Fruit fly (Drosophila melanogaster) whole organism, embryonic: Measurements from ENCODE around the gene CG31872.

Experiments
- Abd-B ChIP-seq: fragments of 200-800 bp; sonication (Bioruptor generic); optimal IDR thresholded peaks from 2 replicates; lab custom pipeline; 2018; ENCODE audit warnings: missing biosample characterization, mild to moderate bottlenecking, missing genetic modification characterization, moderate library complexity
- Adf1 ChIP-seq: fragments of 200-800 bp; sonication (Bioruptor generic); IDR thresholded peaks from 2 replicates; pipeline ENCODE4 v1.3.6; 2022; ENCODE audit warnings: missing biosample characterization, missing genetic modification characterization
- C15 ChIP-seq: fragments of 200-800 bp; sonication (Bioruptor generic); IDR thresholded peaks from 3 replicates; pipeline ENCODE4 v1.3.6; 2022; ENCODE audit warnings: missing biosample characterization, missing genetic modification characterization
- CG10209 ChIP-seq: fragments of 200-800 bp; sonication (Bioruptor generic); optimal IDR thresholded peaks from 3 replicates; lab custom pipeline; 2017; ENCODE audit warnings: missing biosample characterization, mild to moderate bottlenecking, missing genetic modification characterization, missing genetic modification reagents
- CG10543 ChIP-seq: fragments of 200-800 bp; sonication (Bioruptor generic); optimal IDR thresholded peaks from 3 replicates; lab custom pipeline; 2017; ENCODE audit warnings: missing biosample characterization, mild to moderate bottlenecking, missing genetic modification characterization, moderate library complexity
- CG10565 ChIP-seq: fragments of 200-800 bp; sonication (Bioruptor generic); optimal IDR thresholded peaks from 3 replicates; lab custom pipeline; 2016; ENCODE audit warnings: missing biosample characterization, mild to moderate bottlenecking, missing genetic modification characterization
- CG10959 ChIP-seq: fragments of 200-800 bp; sonication (Bioruptor generic); IDR thresholded peaks from 2 replicates; pipeline ENCODE4 v1.3.6; 2022; ENCODE audit warnings: missing biosample characterization, missing genetic modification characterization
- CG11695 ChIP-seq: fragments of 200-800 bp; sonication (Bioruptor generic); IDR thresholded peaks from 3 replicates; pipeline ENCODE4 v1.3.6; 2022; ENCODE audit warnings: missing biosample characterization, missing genetic modification characterization
- CG13123 ChIP-seq: fragments of 200-800 bp; sonication (Bioruptor generic); optimal IDR thresholded peaks from 2 replicates; lab custom pipeline; 2016; ENCODE audit warnings: missing biosample characterization, missing genetic modification characterization
- CG14014 ChIP-seq: fragments of 200-800 bp; sonication (Bioruptor generic); IDR thresholded peaks from 2 replicates; pipeline ENCODE4 v1.3.6; 2022; ENCODE audit warnings: missing biosample characterization, missing genetic modification characterization
- CG14710 ChIP-seq: fragments of 200-800 bp; sonication (Bioruptor generic); optimal IDR thresholded peaks from 3 replicates; lab custom pipeline; 2019; ENCODE audit warnings: missing biosample characterization, mild to moderate bottlenecking, missing genetic modification characterization, moderate library complexity
- CG15011 ChIP-seq: fragments of 200-800 bp; sonication (Bioruptor generic); optimal IDR thresholded peaks from 3 replicates; lab custom pipeline; 2018; ENCODE audit warnings: missing biosample characterization, mild to moderate bottlenecking, missing genetic modification characterization
- CG16815 ChIP-seq: fragments of 200-800 bp; sonication (Bioruptor generic); optimal IDR thresholded peaks from 3 replicates; lab custom pipeline; 2017; ENCODE audit warnings: missing biosample characterization, mild to moderate bottlenecking, missing genetic modification characterization
- CG17912 ChIP-seq: fragments of 200-800 bp; sonication (Bioruptor generic); optimal IDR thresholded peaks from 2 replicates; lab custom pipeline; 2018; ENCODE audit warnings: missing biosample characterization, mild to moderate bottlenecking, missing genetic modification characterization
- CG1832 ChIP-seq: fragments of 200-800 bp; sonication (Bioruptor generic); optimal IDR thresholded peaks from 2 replicates; lab custom pipeline; 2017; ENCODE audit warnings: missing biosample characterization, mild to moderate bottlenecking, missing genetic modification characterization, inconsistent platforms
- CG2875 ChIP-seq: fragments of 200-800 bp; sonication (Bioruptor generic); optimal IDR thresholded peaks from 2 replicates; lab custom pipeline; 2017; ENCODE audit warnings: missing biosample characterization, mild to moderate bottlenecking, missing genetic modification characterization, missing genetic modification reagents
- CG31441 ChIP-seq: fragments of 200-800 bp; sonication (Bioruptor generic); IDR thresholded peaks from 2 replicates; pipeline ENCODE4 v1.3.6; 2022; ENCODE audit warnings: missing biosample characterization, missing genetic modification characterization
- CG3726 ChIP-seq: fragments of 200-800 bp; sonication (Bioruptor generic); IDR thresholded peaks from 3 replicates; pipeline ENCODE4, ENCODE4 v1.3.6; 2022; ENCODE audit warnings: missing biosample characterization, missing genetic modification characterization
- CG3995 ChIP-seq: fragments of 200-800 bp; sonication (Bioruptor generic); optimal IDR thresholded peaks from 3 replicates; lab custom pipeline; 2016; ENCODE audit warnings: missing biosample characterization, missing genetic modification characterization
- CG43689 ChIP-seq: fragments of 200-800 bp; sonication (Bioruptor generic); IDR thresholded peaks from 2 replicates; pipeline ENCODE4 v1.3.6; 2022; ENCODE audit warnings: missing biosample characterization, missing genetic modification characterization
- CG4730 ChIP-seq: fragments of 200-800 bp; sonication (Bioruptor generic); IDR thresholded peaks from 2 replicates; pipeline ENCODE4 v1.3.6; 2022; ENCODE audit warnings: missing biosample characterization, missing genetic modification characterization
- CG5953 ChIP-seq: fragments of 200-800 bp; sonication (Bioruptor generic); IDR thresholded peaks from 2 replicates; pipeline ENCODE4 v1.3.6; 2022; ENCODE audit warnings: missing biosample characterization, missing genetic modification characterization
- CG6254 ChIP-seq: fragments of 200-800 bp; sonication (Bioruptor generic); optimal IDR thresholded peaks from 3 replicates; lab custom pipeline; 2017; ENCODE audit warnings: mild to moderate bottlenecking, missing biosample characterization, missing genetic modification reagents, missing genetic modification characterization
- CG6689 ChIP-seq: fragments of 200-800 bp; sonication (Bioruptor generic); IDR thresholded peaks from 2 replicates; pipeline ENCODE4 v1.3.6; 2022; ENCODE audit warnings: missing biosample characterization, missing genetic modification characterization
- CG8478 ChIP-seq: fragments of >200 bp; optimal IDR thresholded peaks from 2 replicates; lab custom pipeline; 2018
- CG8765 ChIP-seq: fragments of 200-800 bp; sonication (Bioruptor generic); IDR thresholded peaks from 2 replicates; pipeline ENCODE4 v1.3.6; 2022; ENCODE audit warnings: missing biosample characterization, missing genetic modification characterization
- Dbx ChIP-seq: fragments of 200-800 bp; sonication (Bioruptor generic); IDR thresholded peaks from 3 replicates; pipeline ENCODE4 v1.3.6; 2022; ENCODE audit warnings: missing biosample characterization, missing genetic modification characterization
- Elba2 ChIP-seq: fragments of 200-800 bp; sonication (Bioruptor generic); optimal IDR thresholded peaks from 3 replicates; lab custom pipeline; 2016; ENCODE audit warnings: missing biosample characterization, missing genetic modification characterization
- Gsc ChIP-seq: fragments of 200-800 bp; sonication (Bioruptor generic); IDR thresholded peaks from 2 replicates; pipeline ENCODE4 v1.3.6; 2022; ENCODE audit warnings: missing biosample characterization, missing genetic modification characterization
- NK7.1 ChIP-seq: fragments of 200-800 bp; sonication (Bioruptor generic); optimal IDR thresholded peaks from 3 replicates; lab custom pipeline; 2016; ENCODE audit warnings: missing biosample characterization, missing genetic modification characterization
- Taf1 ChIP-seq: fragments of 200-800 bp; sonication (Bioruptor generic); IDR thresholded peaks from 2 replicates; pipeline ENCODE4 v1.3.6; 2022; ENCODE audit warnings: missing biosample characterization, missing genetic modification characterization
- YL-1 ChIP-seq: fragments of 200-800 bp; sonication (Bioruptor generic); optimal IDR thresholded peaks from 3 replicates; lab custom pipeline; 2017; ENCODE audit warnings: missing biosample characterization, mild to moderate bottlenecking, missing genetic modification characterization
- bsh ChIP-seq, 2 experiments: fragments of 200-800 bp; sonication (Bioruptor generic); optimal IDR thresholded peaks; 2 replicates each; lab custom pipeline; 2017 to 2018; ENCODE audit warnings: mild to moderate bottlenecking in 2 of 2, missing biosample characterization in 2 of 2, missing genetic modification characterization in 2 of 2, moderate library complexity in 1 of 2
- dati ChIP-seq: fragments of 200-800 bp; sonication (Bioruptor generic); IDR thresholded peaks from 2 replicates; pipeline ENCODE4 v1.3.6; 2022; ENCODE audit warnings: missing biosample characterization, missing genetic modification characterization
- fd3F ChIP-seq: fragments of 200-800 bp; sonication (Bioruptor generic); optimal IDR thresholded peaks from 2 replicates; lab custom pipeline; 2018; ENCODE audit warnings: missing biosample characterization, mild to moderate bottlenecking, missing genetic modification characterization, moderate library complexity
- fd64A ChIP-seq: fragments of 200-800 bp; sonication (Bioruptor generic); optimal IDR thresholded peaks from 3 replicates; lab custom pipeline; 2018; ENCODE audit warnings: missing biosample characterization, mild to moderate bottlenecking, missing genetic modification characterization
- gt ChIP-seq: fragments of 200-800 bp; sonication (Bioruptor generic); IDR thresholded peaks from 2 replicates; pipeline ENCODE4 v1.3.6; 2022; ENCODE audit warnings: missing biosample characterization, missing genetic modification characterization
- insv ChIP-seq, 2 experiments: fragments of 200-800 bp; sonication (Bioruptor generic); optimal IDR thresholded peaks; 3 replicates each; lab custom pipeline; 2016 to 2018; ENCODE audit warnings: missing biosample characterization in 2 of 2, missing genetic modification characterization in 2 of 2
- ken ChIP-seq: fragments of 200-800 bp; sonication (Bioruptor generic); IDR thresholded peaks from 3 replicates; pipeline ENCODE4 v1.3.6; 2022; ENCODE audit warnings: missing biosample characterization, missing genetic modification characterization
- lmd ChIP-seq: fragments of 200-800 bp; sonication (Bioruptor generic); IDR thresholded peaks from 2 replicates; pipeline ENCODE4 v1.3.6; 2022; ENCODE audit warnings: missing biosample characterization, missing genetic modification characterization
- lola ChIP-seq, 3 experiments: fragments of >200 bp in 2 of 3; fragments of 200-800 bp in 1 of 3; sonication (Bioruptor generic) in 1 of 3; optimal IDR thresholded peaks; 2 replicates each; lab custom pipeline; 2017 to 2019; ENCODE audit warnings: missing biosample characterization in 3 of 3, missing genetic modification characterization in 3 of 3, mild to moderate bottlenecking in 1 of 3, moderate library complexity in 1 of 3
- mld ChIP-seq: fragments of 200-800 bp; sonication (Bioruptor generic); IDR thresholded peaks from 3 replicates; pipeline ENCODE4 v1.3.6; 2022; ENCODE audit warnings: missing biosample characterization, missing genetic modification characterization; ENCODE audit not compliant: partially characterized antibody
- pfk ChIP-seq: fragments of 200-800 bp; sonication (Bioruptor generic); optimal IDR thresholded peaks from 2 replicates; lab custom pipeline; 2018; ENCODE audit warnings: missing biosample characterization, mild to moderate bottlenecking, missing genetic modification characterization, moderate library complexity
- pho ChIP-seq: fragments of 200-800 bp; sonication (Bioruptor generic); optimal IDR thresholded peaks from 2 replicates; lab custom pipeline; 2016; ENCODE audit warnings: missing biosample characterization, missing genetic modification characterization
- rib ChIP-seq: fragments of 200-800 bp; sonication (Bioruptor generic); IDR thresholded peaks from 2 replicates; pipeline ENCODE4 v1.3.6; 2022; ENCODE audit warnings: missing biosample characterization, missing genetic modification characterization
- sens-2 ChIP-seq: fragments of 200-800 bp; sonication (Bioruptor generic); IDR thresholded peaks from 2 replicates; pipeline ENCODE4 v1.3.6; 2022; ENCODE audit warnings: missing biosample characterization, missing genetic modification characterization
- seq ChIP-seq: fragments of 200-800 bp; sonication (Bioruptor generic); IDR thresholded peaks from 2 replicates; pipeline ENCODE4 v1.3.6; 2022; ENCODE audit warnings: missing biosample characterization, missing genetic modification characterization
- sr ChIP-seq: fragments of 200-800 bp; sonication (Bioruptor generic); IDR thresholded peaks from 3 replicates; pipeline ENCODE4 v1.3.6; 2022; ENCODE audit warnings: missing biosample characterization, missing genetic modification characterization
- stwl ChIP-seq: fragments of 200-800 bp; sonication (Bioruptor generic); optimal IDR thresholded peaks from 3 replicates; lab custom pipeline; 2018; ENCODE audit warnings: missing biosample characterization, mild to moderate bottlenecking, missing genetic modification characterization, moderate library complexity
- sug ChIP-seq: fragments of 200-800 bp; optimal IDR thresholded peaks from 2 replicates; lab custom pipeline; 2019; ENCODE audit warnings: missing biosample characterization, mild to moderate bottlenecking, missing genetic modification characterization, moderate library complexity
- zen ChIP-seq: fragments of 200-800 bp; sonication (Bioruptor generic); optimal IDR thresholded peaks from 3 replicates; lab custom pipeline; 2018; ENCODE audit warnings: missing biosample characterization, mild to moderate bottlenecking, missing genetic modification characterization, moderate library complexity
- zf30C ChIP-seq: fragments of 200-800 bp; sonication (Bioruptor generic); optimal IDR thresholded peaks from 3 replicates; lab custom pipeline; 2018; ENCODE audit warnings: missing biosample characterization, mild to moderate bottlenecking, missing genetic modification characterization

Gene CG31872

dm6 chr2L:10646115-10646514, 6.4 kb downstream of the CG31872 start, which contains the start of gene CG17097:
CG17097 (plus strand) TSS chr2L:10646415.
- TF ChIP-seq CG15011 (GFP tag; lab: Kevin White, UChicago) (no peak), NK7.1 (GFP tag; lab: Kevin White, UChicago) (no peak), C15 (GFP tag; lab: Robert Waterston, UW) (no peak), mld (GFP tag; lab: Robert Waterston, UW) (no peak), CG10565 (GFP tag; lab: Kevin White, UChicago) (no peak), CG14014 (GFP tag; lab: Robert Waterston, UW) (no peak), CG10543 (GFP tag; lab: Kevin White, UChicago) (no peak), YL-1 (no peak), Taf1 (no peak), bsh (GFP tag; optimal IDR thresholded peaks at IDR 0.05; lab: Kevin White, UChicago) (no peak), gt (GFP tag; lab: Robert Waterston, UW) (no peak), sug (no peak), Adf1 (GFP tag; lab: Robert Waterston, UW) (no peak), seq (GFP tag; lab: Robert Waterston, UW) (no peak), Abd-B (GFP tag; lab: Kevin White, UChicago) (no peak), CG16815 (GFP tag; lab: Kevin White, UChicago) (no peak), CG2875 (GFP tag; lab: Kevin White, UChicago) (no peak)

- TF ChIP-seq CG10209 (GFP tag; lab: Kevin White, UChicago): no peak
- TF ChIP-seq lmd (GFP tag; lab: Robert Waterston, UW): no peak
- no peak for TF ChIP-seq CG1832 (GFP tag; lab: Kevin White, UChicago)
- no peak for TF ChIP-seq zen (tag; lab: Kevin White, UChicago)
- TF ChIP-seq Gsc (GFP tag; lab: Robert Waterston, UW): no peak
- TF ChIP-seq CG5953 (GFP tag; lab: Robert Waterston, UW): no peak
- peak in 1 of 2 experiments; percentile 77 for TF ChIP-seq insv (GFP tag; optimal IDR thresholded peaks at IDR 0.05; lab: Kevin White, UChicago)
- TF ChIP-seq Elba2: peak; percentile 52
- no peak for TF ChIP-seq CG4730 (GFP tag; lab: Robert Waterston, UW)
- TF ChIP-seq CG43689: no peak
- no peak for TF ChIP-seq CG8765 (GFP tag; lab: Robert Waterston, UW)
- peak; percentile 6 for TF ChIP-seq stwl
- TF ChIP-seq lola (GFP tag; optimal IDR thresholded peaks at IDR 0.05; lab: Kevin White, UChicago): no peak
- TF ChIP-seq CG13123 (GFP tag; lab: Kevin White, UChicago): no peak
- no peak for TF ChIP-seq fd3F (GFP tag; lab: Kevin White, UChicago)
- no peak for TF ChIP-seq dati (GFP tag; lab: Robert Waterston, UW)
- no peak for TF ChIP-seq Dbx (GFP tag; lab: Robert Waterston, UW)
- TF ChIP-seq CG17912 (GFP tag; lab: Kevin White, UChicago): no peak
- TF ChIP-seq CG3995 (GFP tag; lab: Kevin White, UChicago): peak; percentile 80
- TF ChIP-seq rib (GFP tag; lab: Robert Waterston, UW): no peak
- 0 out of 2 replicates have a peak, but pooled peaks have one; percentile 13 for TF ChIP-seq CG10959 (GFP tag; lab: Robert Waterston, UW)
- TF ChIP-seq CG31441 (GFP tag; lab: Robert Waterston, UW): peak; percentile 59; the same call in 1 of the 2 replicates
- no peak for TF ChIP-seq pho
- no peak for TF ChIP-seq fd64A (GFP tag; lab: Kevin White, UChicago)
- TF ChIP-seq sr: no peak
- no peak for TF ChIP-seq CG11695 (GFP tag; lab: Robert Waterston, UW)
- no peak for TF ChIP-seq CG6254
- no peak for TF ChIP-seq CG8478 (lab: Kevin White, UChicago)
- TF ChIP-seq zf30C (GFP tag; lab: Kevin White, UChicago): no peak
- TF ChIP-seq pfk (GFP tag; lab: Kevin White, UChicago): no peak
- no peak for TF ChIP-seq CG6689
- TF ChIP-seq CG3726 (GFP tag; lab: Robert Waterston, UW): no peak
- TF ChIP-seq ken (GFP tag; lab: Robert Waterston, UW): no peak
- TF ChIP-seq CG14710 (tag; lab: Kevin White, UChicago): no peak
- TF ChIP-seq sens-2 (GFP tag; lab: Robert Waterston, UW): no peak
These were observed 7.0 kb downstream of the CG31872 start for dm6 chr2L:10646726-10647125.
